Worm (Caenorhabditis elegans) whole organism, L4/young adult: Measurements from ENCODE around the gene srw-16.

ENCODE experiments used
- W03F9.2 ChIP-seq: fragments of 150-350 bp; optimal IDR thresholded peaks from 2 replicates; lab custom pipeline; 2014; ENCODE audit warnings: missing biosample characterization, missing genetic modification characterization
- dao-5 ChIP-seq: sonication (generic microtip); optimal IDR thresholded peaks from 2 replicates; lab custom pipeline; 2016; ENCODE audit warnings: missing genotype, missing genetic modification characterization, moderate library complexity, missing compliant biosample characterization

ce11 chrV:15238552-15238951, 36.1 kb downstream of the srw-16 start, which contains the start of gene srw-12:
- TF ChIP-seq W03F9.2 (tag; lab: Kevin White, UChicago): no peak
- TF ChIP-seq dao-5: no peak
